Worm (Caenorhabditis elegans) whole organism, early embryonic: ENCODE measurements around the gene unc-44.

Experiments
- B0310.2 ChIP-seq: sonication (generic microtip); optimal IDR thresholded peaks from 2 replicates; lab custom pipeline; 2016; ENCODE audit warnings: mild to moderate bottlenecking, missing genetic modification characterization, missing compliant biosample characterization
- F13C5.2 ChIP-seq: sonication (generic microtip); optimal IDR thresholded peaks from 2 replicates; lab custom pipeline; 2017; ENCODE audit warnings: mild to moderate bottlenecking, missing genetic modification characterization, inconsistent platforms, missing compliant biosample characterization
- ama-1 ChIP-seq: fragments of 150-350 bp; optimal IDR thresholded peaks from 2 replicates; lab custom pipeline; 2014
- ceh-13 ChIP-seq: fragments of 200-800 bp; sonication (Bioruptor generic); optimal IDR thresholded peaks from 2 replicates; lab custom pipeline; 2018; ENCODE audit warnings: mild to moderate bottlenecking, missing genetic modification characterization, missing compliant biosample characterization
- ets-7 ChIP-seq: sonication (generic microtip); optimal IDR thresholded peaks from 2 replicates; lab custom pipeline; 2016; ENCODE audit warnings: missing genotype, missing genetic modification characterization, missing compliant biosample characterization
- flt-1 ChIP-seq: fragments of 200-800 bp; sonication (Bioruptor generic); IDR thresholded peaks from 2 replicates; pipeline ENCODE4 v1.3.6; 2022; ENCODE audit warnings: missing genetic modification characterization, missing compliant biosample characterization
- hmbx-1 ChIP-seq: sonication (generic microtip); optimal IDR thresholded peaks from 2 replicates; lab custom pipeline; 2016; ENCODE audit warnings: mild to moderate bottlenecking, missing genetic modification characterization, missing compliant biosample characterization
- hnd-1 ChIP-seq: sonication (generic microtip); optimal IDR thresholded peaks from 2 replicates; lab custom pipeline; 2016; ENCODE audit warnings: missing genetic modification characterization, missing compliant biosample characterization
- pes-1 ChIP-seq: fragments of 200-800 bp; sonication (Bioruptor generic); IDR thresholded peaks from 2 replicates; pipeline ENCODE4 v1.3.6; 2022; ENCODE audit warnings: missing genetic modification reagents, missing genetic modification characterization, missing compliant biosample characterization
- sea-1 ChIP-seq: fragments of 200-800 bp; sonication (Bioruptor generic); conservative IDR thresholded peaks from 2 replicates; pipeline ENCODE4 v1.3.6; 2022; ENCODE audit warnings: missing genetic modification characterization, missing compliant biosample characterization
- tbx-11 ChIP-seq: fragments of 200-800 bp; sonication (Bioruptor generic); IDR thresholded peaks from 2 replicates; pipeline ENCODE4 v1.3.6; 2022; ENCODE audit warnings: missing genetic modification characterization, missing compliant biosample characterization
- tra-4 ChIP-seq: sonication (generic microtip); optimal IDR thresholded peaks from 2 replicates; lab custom pipeline; 2017; ENCODE audit warnings: missing genetic modification characterization, missing compliant biosample characterization

Gene unc-44

DNA sequence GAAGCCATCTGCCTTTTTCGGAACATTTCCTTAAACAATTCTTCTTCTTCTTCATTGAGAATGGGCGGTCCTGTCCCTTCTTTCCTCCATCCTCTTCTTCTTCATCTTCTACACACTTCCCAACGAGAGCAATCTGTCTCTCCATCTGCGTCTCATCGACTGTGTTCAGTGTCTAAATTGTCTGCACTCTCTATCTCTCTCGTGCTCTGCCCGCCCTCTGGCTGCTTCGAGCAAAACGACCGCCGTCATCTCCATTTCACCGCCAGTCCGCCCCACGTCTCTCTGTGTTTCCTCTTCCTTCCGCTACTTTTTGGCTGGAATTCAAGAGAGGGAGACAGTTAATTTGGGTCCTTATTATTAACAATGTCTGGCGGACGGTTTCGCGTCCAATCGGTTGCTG, 78.1 kb downstream of the unc-44 start:
- TF ChIP-seq hnd-1 (tag; lab: Kevin White, UChicago) (no peak), ceh-13 (GFP tag; lab: Kevin White, UChicago) (no peak), flt-1 (GFP tag; lab: Robert Waterston, UW) (no peak), tra-4 (no peak), B0310.2 (tag; lab: Kevin White, UChicago) (no peak), pes-1 (GFP tag; lab: Robert Waterston, UW) (no peak), ama-1 (no peak), ets-7 (tag; lab: Kevin White, UChicago) (no peak), hmbx-1 (tag; lab: Kevin White, UChicago) (no peak), F13C5.2 (tag; lab: Kevin White, UChicago) (no peak), sea-1 (GFP tag; lab: Robert Waterston, UW) (no peak), tbx-11 (GFP tag; lab: Robert Waterston, UW) (no peak)
